Worm (Caenorhabditis elegans): Measurements from ENCODE around the gene F59A6.3.

DNA sequence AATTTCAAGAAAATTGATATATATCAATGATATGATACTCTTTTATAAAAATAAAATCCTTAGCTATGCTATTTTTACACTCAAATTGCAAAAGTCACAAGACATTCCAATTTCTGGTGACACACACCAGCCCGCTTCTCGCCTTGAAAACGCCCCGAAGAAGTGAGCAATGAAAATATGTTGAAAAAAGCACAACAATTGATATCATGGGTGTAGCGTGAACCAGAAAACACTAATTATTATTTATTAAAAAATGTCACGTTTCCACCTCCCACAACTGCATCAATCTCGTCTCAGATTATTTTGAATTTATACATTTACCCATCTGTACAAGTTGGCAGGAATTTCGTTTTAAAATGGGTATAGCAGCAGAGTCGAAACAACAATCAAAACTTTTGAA, 3.4 kb upstream of the F59A6.3 start, which contains the start of gene F59A6.4:
- TF ChIP-seq ceh-82 (tag; optimal IDR thresholded peaks at IDR 0.05) (no peak), fkh-10 (GFP tag; optimal IDR thresholded peaks at IDR 0.05) (no peak), nhr-237 (tag; optimal IDR thresholded peaks at IDR 0.05) (no peak), ces-1 (GFP tag; optimal IDR thresholded peaks at IDR 0.05) (no peak), snpc-4 (tag; optimal IDR thresholded peaks at IDR 0.05) (no peak), skn-1 (tag; optimal IDR thresholded peaks at IDR 0.05) (no peak), unc-98 (GFP tag; IDR thresholded peaks at IDR 0.05) (no peak), lin-15B (tag; optimal IDR thresholded peaks at IDR 0.05) (no peak)

Data from whole organism, L1 larva.